Fruit fly (Drosophila melanogaster): Measurements from ENCODE around the gene CG6638.

CG6638 gene

dm6 chr3L:8534386-8535306 lies 41.2 kb downstream of the CG6638 start, which contains the start of gene ergic53 (continued):
- peak; percentile 72 for TF ChIP-seq Opbp (GFP tag; IDR thresholded peaks at IDR 0.05; ENCODE audit: partially characterized antibody)
- no peak for TF ChIP-seq CG10565 (GFP tag; optimal IDR thresholded peaks at IDR 0.05)
- TF ChIP-seq CG34376 (GFP tag; optimal IDR thresholded peaks at IDR 0.05), result peak; percentile 15
- TF ChIP-seq CG11247 (GFP tag; IDR thresholded peaks at IDR 0.05), result no peak
- TF ChIP-seq repo (GFP tag; optimal IDR thresholded peaks at IDR 0.05), result peak; percentile 10
- TF ChIP-seq Aef1 (GFP tag; IDR thresholded peaks at IDR 0.05), result no peak
- TF ChIP-seq Ptx1 (GFP tag; IDR thresholded peaks at IDR 0.05), result no peak
- no peak for TF ChIP-seq ash1 (GFP tag; optimal IDR thresholded peaks at IDR 0.05)
- TF ChIP-seq CG11560 (tag; IDR thresholded peaks at IDR 0.05), result no peak
- TF ChIP-seq her (GFP tag; optimal IDR thresholded peaks at IDR 0.05), result peak; percentile 3
- peak; percentile 91 for TF ChIP-seq crol (GFP tag; IDR thresholded peaks at IDR 0.05)
- peak; percentile 76 for TF ChIP-seq BEAF-32 (GFP tag; optimal IDR thresholded peaks at IDR 0.05)
- peak; percentile 73; the same call in 2 of the 3 replicates for TF ChIP-seq CG7963 (GFP tag; IDR thresholded peaks at IDR 0.05; ENCODE audit: partially characterized antibody)
- peak; percentile 79 for TF ChIP-seq vnd (GFP tag; IDR thresholded peaks at IDR 0.05; ENCODE audit: partially characterized antibody)
- TF ChIP-seq Myb (GFP tag; optimal IDR thresholded peaks at IDR 0.05), result no peak
- TF ChIP-seq CG6272 (GFP tag; IDR thresholded peaks at IDR 0.05), result no peak
- TF ChIP-seq CG14667 (GFP tag; IDR thresholded peaks at IDR 0.05), result no peak
- no peak for TF ChIP-seq CG6175 (GFP tag; IDR thresholded peaks at IDR 0.05)
- TF ChIP-seq sna (GFP tag; IDR thresholded peaks at IDR 0.05; ENCODE audit: partially characterized antibody), result peak; percentile 71
- peak; percentile 76 for TF ChIP-seq bbx (GFP tag; IDR thresholded peaks at IDR 0.05; ENCODE audit: partially characterized antibody)
- TF ChIP-seq sob (GFP tag; IDR thresholded peaks at IDR 0.05), result no peak
- no peak for TF ChIP-seq NfI (GFP tag; optimal IDR thresholded peaks at IDR 0.05)
- no peak for TF ChIP-seq Jarid2 (GFP tag; optimal IDR thresholded peaks at IDR 0.05)
- peak; percentile 89 for TF ChIP-seq Xbp1 (GFP tag; optimal IDR thresholded peaks at IDR 0.05)
- TF ChIP-seq CG1832 (GFP tag; optimal IDR thresholded peaks at IDR 0.05), result peak; percentile 64
- TF ChIP-seq Stat92E (GFP tag; optimal IDR thresholded peaks at IDR 0.05), result peak in 1 of 3 experiments; percentile 52
- TF ChIP-seq CG4854 (GFP tag; optimal IDR thresholded peaks at IDR 0.05), result no peak
- TF ChIP-seq CG15011 (GFP tag; optimal IDR thresholded peaks at IDR 0.05), result no peak
- TF ChIP-seq CG8359 (GFP tag; optimal IDR thresholded peaks at IDR 0.05; ENCODE audit: borderline replicate concordance), result no peak
- no peak for TF ChIP-seq aop (GFP tag; IDR thresholded peaks at IDR 0.05)
- TF ChIP-seq CG4820 (GFP tag; optimal IDR thresholded peaks at IDR 0.05), result no peak
- no peak for TF ChIP-seq so (GFP tag; IDR thresholded peaks at IDR 0.05)
- TF ChIP-seq CG4707 (GFP tag; optimal IDR thresholded peaks at IDR 0.05), result no peak
- TF ChIP-seq HLH4C (GFP tag; IDR thresholded peaks at IDR 0.05; ENCODE audit: partially characterized antibody), result peak; percentile 89
- no peak for TF ChIP-seq en (GFP tag; optimal IDR thresholded peaks at IDR 0.05)
- no peak for TF ChIP-seq pum (GFP tag; optimal IDR thresholded peaks at IDR 0.05)
- no peak for TF ChIP-seq CG7271 (tag; optimal IDR thresholded peaks at IDR 0.05)
- TF ChIP-seq zf30C (GFP tag; optimal IDR thresholded peaks at IDR 0.05), result no peak
- TF ChIP-seq BtbVII (GFP tag; optimal IDR thresholded peaks at IDR 0.05), result no peak
- peak; percentile 18 for TF ChIP-seq CG30020 (tag; optimal IDR thresholded peaks at IDR 0.05)
- TF ChIP-seq CG2116 (GFP tag; optimal IDR thresholded peaks at IDR 0.05), result peak; percentile 74
- no peak for TF ChIP-seq Side (GFP tag; optimal IDR thresholded peaks at IDR 0.05)
- TF ChIP-seq ewg (GFP tag; optimal IDR thresholded peaks at IDR 0.05), result no peak
- no peak for TF ChIP-seq br (optimal IDR thresholded peaks at IDR 0.05)
- peak; percentile 26 for TF ChIP-seq CoRest (tag; optimal IDR thresholded peaks at IDR 0.05)
- TF ChIP-seq CG17912 (GFP tag; optimal IDR thresholded peaks at IDR 0.05), result no peak
- no peak for TF ChIP-seq Antp (GFP tag; optimal IDR thresholded peaks at IDR 0.05)
- TF ChIP-seq zen2 (GFP tag; IDR thresholded peaks at IDR 0.05; ENCODE audit: partially characterized antibody), result peak; percentile 60; the same call in 2 of the 3 replicates
